Fruit fly (Drosophila melanogaster): Measurements from ENCODE around the gene CG11247.

CG11247 gene

DNA sequence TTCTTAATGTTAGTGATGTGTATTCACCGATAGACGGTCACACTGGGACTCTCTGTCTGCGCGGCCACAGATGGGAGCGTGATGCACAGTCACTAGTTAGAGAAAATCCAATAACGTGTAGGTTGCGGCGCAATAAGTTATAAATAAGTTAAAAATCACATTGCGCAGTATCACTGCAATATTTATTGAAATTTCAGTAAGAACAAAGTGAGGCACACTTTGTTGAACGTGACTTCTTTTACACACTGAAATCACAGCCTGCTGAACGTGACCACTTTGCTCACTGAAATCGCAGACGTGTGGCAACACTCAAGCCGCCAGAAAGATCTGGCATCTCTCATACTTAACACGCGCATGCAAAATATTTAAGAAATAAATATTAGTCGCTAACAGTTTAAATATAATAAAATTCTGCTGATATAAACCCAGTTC lies at the start of gene CG11247, which contains the start of gene Polr2H (continued):
- TF ChIP-seq HLH3B (GFP tag; IDR thresholded peaks at IDR 0.05) (peak; percentile 86), Hmx (GFP tag; optimal IDR thresholded peaks at IDR 0.05) (peak; percentile 76), bigmax (GFP tag; optimal IDR thresholded peaks at IDR 0.05) (no peak), CG15514 (GFP tag; optimal IDR thresholded peaks at IDR 0.05) (peak; percentile 72), mld (GFP tag; IDR thresholded peaks at IDR 0.05; ENCODE audit: partially characterized antibody) (no peak), CG15601 (tag; optimal IDR thresholded peaks at IDR 0.05) (peak; percentile 75), zfh1 (GFP tag; IDR thresholded peaks at IDR 0.05) (peak; percentile 92), vfl (GFP tag; optimal IDR thresholded peaks at IDR 0.05) (peak; percentile 86), gcm2 (GFP tag; optimal IDR thresholded peaks at IDR 0.05) (peak; percentile 68), ci (GFP tag; IDR thresholded peaks at IDR 0.05) (peak; percentile 92), Taf1 (GFP tag; IDR thresholded peaks at IDR 0.05) (peak; percentile 79), trh (GFP tag; optimal IDR thresholded peaks at IDR 0.05) (peak; percentile 88), CG10565 (GFP tag; optimal IDR thresholded peaks at IDR 0.05) (peak; percentile 76), CG42726 (GFP tag; IDR thresholded peaks at IDR 0.05; ENCODE audit: partially characterized antibody) (peak; percentile 38; the same call in 1 of the 2 replicates), hth (optimal IDR thresholded peaks at IDR 0.05) (no peak), jumu (GFP tag; optimal IDR thresholded peaks at IDR 0.05) (peak; percentile 96), so (GFP tag; IDR thresholded peaks at IDR 0.05) (peak; percentile 85), CG32772 (GFP tag; IDR thresholded peaks at IDR 0.05) (peak; percentile 92), ind (GFP tag; optimal IDR thresholded peaks at IDR 0.05) (peak; percentile 97), dan (GFP tag; IDR thresholded peaks at IDR 0.05) (peak; percentile 91), bowl (GFP tag; IDR thresholded peaks at IDR 0.05) (peak; percentile 69; the same call in 1 of the 2 replicates), eyg (GFP tag; optimal IDR thresholded peaks at IDR 0.05) (peak; percentile 89), CG18476 (GFP tag; optimal IDR thresholded peaks at IDR 0.05) (peak; percentile 85), CG8290 (GFP tag; optimal IDR thresholded peaks at IDR 0.05) (peak; percentile 87), CG8290 (tag; optimal IDR thresholded peaks at IDR 0.05) (peak; percentile 51 to 94), CG3407 (GFP tag; optimal IDR thresholded peaks at IDR 0.05) (peak; percentile 50), ERR (GFP tag; optimal IDR thresholded peaks at IDR 0.05) (peak; percentile 79), CG1602 (GFP tag; optimal IDR thresholded peaks at IDR 0.05) (peak; percentile 93), pho (GFP tag; optimal IDR thresholded peaks at IDR 0.05) (peak; percentile 96), CG6683 (GFP tag; optimal IDR thresholded peaks at IDR 0.05) (no peak), CG7372 (GFP tag; IDR thresholded peaks at IDR 0.05) (peak; percentile 93), hbn (GFP tag; IDR thresholded peaks at IDR 0.05; ENCODE audit: partially characterized antibody) (peak; percentile 66; the same call in 1 of the 2 replicates), CrebB (tag; optimal IDR thresholded peaks at IDR 0.05) (peak; percentile 76), gt (GFP tag; IDR thresholded peaks at IDR 0.05) (peak; percentile 89), Hr51 (GFP tag; optimal IDR thresholded peaks at IDR 0.05) (peak; percentile 83 to 88), scrt (GFP tag; optimal IDR thresholded peaks at IDR 0.05) (peak; percentile 48), CG12942 (GFP tag; optimal IDR thresholded peaks at IDR 0.05) (peak; percentile 94), CG4617 (GFP tag; optimal IDR thresholded peaks at IDR 0.05; ENCODE audit: borderline replicate concordance) (peak; percentile 99), CG30020 (tag; optimal IDR thresholded peaks at IDR 0.05) (peak; percentile 88), CG1529 (GFP tag; optimal IDR thresholded peaks at IDR 0.05) (peak; percentile 60), ap (GFP tag; IDR thresholded peaks at IDR 0.05) (peak; percentile 77), Atf-2 (GFP tag; optimal IDR thresholded peaks at IDR 0.05) (peak; percentile 90), CG10979 (tag; optimal IDR thresholded peaks at IDR 0.05) (peak; percentile 81), sug (tag; optimal IDR thresholded peaks at IDR 0.05) (peak; percentile 88), CG18262 (tag; optimal IDR thresholded peaks at IDR 0.05) (peak; percentile 81), Asciz (GFP tag; optimal IDR thresholded peaks at IDR 0.05) (no peak), gsb-n (tag; optimal IDR thresholded peaks at IDR 0.05) (peak; percentile 72), CG2129 (GFP tag; IDR thresholded peaks at IDR 0.05; ENCODE audit: partially characterized antibody) (peak; percentile 59), phol (tag; optimal IDR thresholded peaks at IDR 0.05) (peak; percentile 94), Max (GFP tag; optimal IDR thresholded peaks at IDR 0.05) (peak; percentile 93), CG11504 (tag; optimal IDR thresholded peaks at IDR 0.05) (peak; percentile 85)
